Worm (Caenorhabditis elegans) whole organism, L1 larva: ENCODE results near the gene F38A5.22.
A peak's percentile ranks its signal among the peaks of the same experiment; 100 is the strongest.

Source experiments
- Y116A8C.19 ChIP-seq: sonication (generic microtip); optimal IDR thresholded peaks from 2 replicates; lab custom pipeline; 2016; ENCODE audit warnings: missing compliant biosample characterization, missing genetic modification characterization, borderline replicate concordance
- aha-1 ChIP-seq: fragments of 150-350 bp; optimal IDR thresholded peaks from 2 replicates; lab custom pipeline; 2014; ENCODE audit warnings: missing biosample characterization, missing genetic modification characterization
- ama-1 ChIP-seq: fragments of 150-350 bp; optimal IDR thresholded peaks from 2 replicates; lab custom pipeline; 2014
- blmp-1 ChIP-seq: fragments of 150-350 bp; optimal IDR thresholded peaks from 2 replicates; lab custom pipeline; 2014; ENCODE audit warnings: missing biosample characterization, missing genetic modification characterization
- ceh-63 ChIP-seq: fragments of 200-800 bp; sonication (Bioruptor generic); optimal IDR thresholded peaks from 2 replicates; lab custom pipeline; 2018; ENCODE audit warnings: mild to moderate bottlenecking, missing genetic modification characterization, missing compliant biosample characterization
- ceh-82 ChIP-seq, 3 experiments: fragments of 150-350 bp in 1 of 3; sonication (generic microtip) in 2 of 3; optimal IDR thresholded peaks; 2 replicates each; lab custom pipeline; 2014 to 2017; ENCODE audit warnings: missing biosample characterization in 3 of 3, missing genetic modification characterization in 3 of 3
- ceh-88 ChIP-seq: fragments of 200-800 bp; sonication (Bioruptor generic); IDR thresholded peaks from 2 replicates; pipeline ENCODE4 v1.3.6; 2022; ENCODE audit warnings: missing genetic modification characterization, missing compliant biosample characterization
- ceh-90 ChIP-seq: sonication (generic microtip); optimal IDR thresholded peaks from 2 replicates; lab custom pipeline; 2016; ENCODE audit warnings: missing genetic modification characterization, missing compliant biosample characterization
- dpl-1 ChIP-seq, 3 experiments: fragments of 150-350 bp in 2 of 3; sonication (generic microtip) in 1 of 3; optimal IDR thresholded peaks; 2 replicates each; lab custom pipeline; 2014 to 2017; ENCODE audit warnings: missing biosample characterization in 3 of 3, missing genetic modification characterization in 3 of 3, missing genetic modification reagents in 3 of 3
- efl-1 ChIP-seq, 4 experiments: fragments of 150-350 bp; optimal IDR thresholded peaks in 3 of 4; peaks in 1 of 4; 1 replicate in 1 of 4; 2 replicates in 3 of 4; lab custom pipeline; 2014; ENCODE audit warnings: missing biosample characterization in 2 of 4, missing genetic modification characterization in 2 of 4, missing genetic modification reagents in 2 of 4
- egl-13 ChIP-seq: sonication (generic microtip); optimal IDR thresholded peaks from 2 replicates; lab custom pipeline; 2016; ENCODE audit warnings: missing genotype, missing genetic modification reagents, missing genetic modification characterization, missing compliant biosample characterization
- elt-2 ChIP-seq: sonication (generic microtip); optimal IDR thresholded peaks from 2 replicates; lab custom pipeline; 2016; ENCODE audit warnings: missing genetic modification characterization, mild to moderate bottlenecking, inconsistent platforms, missing compliant biosample characterization, missing genetic modification reagents
- elt-3 ChIP-seq, 6 experiments: fragments of 150-350 bp in 1 of 6; sonication (generic microtip); optimal IDR thresholded peaks; 2 replicates each; lab custom pipeline; 2017 to 2018; ENCODE audit warnings: missing biosample characterization in 6 of 6, missing genetic modification characterization in 6 of 6, inconsistent platforms in 1 of 6
- fkh-10 ChIP-seq: sonication (generic microtip); optimal IDR thresholded peaks from 2 replicates; lab custom pipeline; 2017; ENCODE audit warnings: missing biosample characterization, missing genetic modification reagents, missing genetic modification characterization
- fkh-4 ChIP-seq: sonication (generic microtip); optimal IDR thresholded peaks from 2 replicates; lab custom pipeline; 2016; ENCODE audit warnings: missing compliant biosample characterization, missing genetic modification characterization, borderline replicate concordance
- fkh-8 ChIP-seq: sonication (generic microtip); optimal IDR thresholded peaks from 2 replicates; lab custom pipeline; 2016; ENCODE audit warnings: mild to moderate bottlenecking, missing genetic modification characterization, missing compliant biosample characterization
- hlh-4 ChIP-seq: sonication (generic microtip); optimal IDR thresholded peaks from 2 replicates; lab custom pipeline; 2016; ENCODE audit warnings: mild to moderate bottlenecking, missing genetic modification characterization, missing compliant biosample characterization
- hpl-2 ChIP-seq: fragments of 150-350 bp; optimal IDR thresholded peaks from 2 replicates; lab custom pipeline; 2014; ENCODE audit warnings: missing biosample characterization, missing genetic modification reagents, missing genetic modification characterization
- jun-1 ChIP-seq: fragments of 150-350 bp; optimal IDR thresholded peaks from 2 replicates; lab custom pipeline; 2014; ENCODE audit warnings: missing biosample characterization, missing genetic modification reagents, missing genetic modification characterization
- lin-35 ChIP-seq, 2 experiments: fragments of 150-350 bp; optimal IDR thresholded peaks; 2 replicates each; lab custom pipeline; 2014; ENCODE audit warnings: missing biosample characterization in 2 of 2, missing genetic modification characterization in 2 of 2, missing genetic modification reagents in 2 of 2
- mef-2 ChIP-seq: fragments of 150-350 bp; optimal IDR thresholded peaks from 2 replicates; lab custom pipeline; 2014; ENCODE audit warnings: missing biosample characterization, missing genetic modification characterization
- mep-1 ChIP-seq: fragments of 150-350 bp; optimal IDR thresholded peaks from 2 replicates; lab custom pipeline; 2014; ENCODE audit warnings: missing biosample characterization, missing genetic modification characterization
- nhr-11 ChIP-seq: fragments of 150-350 bp; optimal IDR thresholded peaks from 2 replicates; lab custom pipeline; 2014; ENCODE audit warnings: missing biosample characterization, missing genetic modification characterization
- nhr-12 ChIP-seq: sonication (generic microtip); optimal IDR thresholded peaks from 2 replicates; lab custom pipeline; 2017; ENCODE audit warnings: missing biosample characterization, missing genetic modification characterization
- nhr-19 ChIP-seq: fragments of 200-800 bp; sonication (Bioruptor generic); conservative IDR thresholded peaks from 2 replicates; pipeline ENCODE4 v1.3.6; 2022; ENCODE audit warnings: missing genetic modification characterization, missing compliant biosample characterization
- nhr-237 ChIP-seq: fragments of 150-350 bp; optimal IDR thresholded peaks from 2 replicates; lab custom pipeline; 2014; ENCODE audit warnings: missing biosample characterization, missing genetic modification characterization
- nhr-28 ChIP-seq: fragments of 150-350 bp; optimal IDR thresholded peaks from 2 replicates; lab custom pipeline; 2014; ENCODE audit warnings: missing biosample characterization, missing genetic modification characterization
- nhr-47 ChIP-seq: sonication (generic microtip); optimal IDR thresholded peaks from 2 replicates; lab custom pipeline; 2016; ENCODE audit warnings: mild to moderate bottlenecking, missing genetic modification characterization, moderate library complexity, missing compliant biosample characterization
- nhr-71 ChIP-seq: sonication (generic microtip); optimal IDR thresholded peaks from 2 replicates; lab custom pipeline; 2016; ENCODE audit warnings: mild to moderate bottlenecking, missing genetic modification characterization, moderate library complexity, missing compliant biosample characterization
- nhr-77 ChIP-seq: fragments of 150-350 bp; optimal IDR thresholded peaks from 2 replicates; lab custom pipeline; 2014; ENCODE audit warnings: missing biosample characterization, missing genetic modification characterization
- nhr-84 ChIP-seq: sonication (generic microtip); optimal IDR thresholded peaks from 2 replicates; lab custom pipeline; 2017; ENCODE audit warnings: missing biosample characterization, missing genetic modification characterization
- nhr-85 ChIP-seq: sonication (generic microtip); peaks from one replicate; lab custom pipeline; 2016; ENCODE audit warnings: missing genetic modification characterization, inconsistent platforms, missing compliant biosample characterization
- nhr-90 ChIP-seq: sonication (generic microtip); optimal IDR thresholded peaks from 2 replicates; lab custom pipeline; 2016; ENCODE audit warnings: mild to moderate bottlenecking, missing genetic modification characterization, missing compliant biosample characterization; ENCODE audit not compliant: poor library complexity
- pax-3 ChIP-seq: fragments of 200-800 bp; sonication (Bioruptor generic); optimal IDR thresholded peaks from 2 replicates; lab custom pipeline; 2018; ENCODE audit warnings: mild to moderate bottlenecking, missing genetic modification characterization, moderate library complexity, missing compliant biosample characterization
- rnt-1 ChIP-seq: sonication (generic microtip); optimal IDR thresholded peaks from 2 replicates; lab custom pipeline; 2016; ENCODE audit warnings: mild to moderate bottlenecking, missing genetic modification characterization, moderate library complexity, missing compliant biosample characterization
- skn-1 ChIP-seq: fragments of 150-350 bp; optimal IDR thresholded peaks from 2 replicates; lab custom pipeline; 2014; ENCODE audit warnings: missing biosample characterization, missing genetic modification characterization
- snpc-4 ChIP-seq: fragments of 150-350 bp; optimal IDR thresholded peaks from 2 replicates; lab custom pipeline; 2014; ENCODE audit warnings: missing biosample characterization, missing genetic modification characterization
- snu-23 ChIP-seq: sonication (generic microtip); optimal IDR thresholded peaks from 2 replicates; lab custom pipeline; 2016; ENCODE audit warnings: missing genetic modification characterization, missing compliant biosample characterization
- sox-4 ChIP-seq: sonication (generic microtip); optimal IDR thresholded peaks from 2 replicates; lab custom pipeline; 2016; ENCODE audit warnings: missing genetic modification characterization, missing compliant biosample characterization
- unc-130 ChIP-seq: fragments of 150-350 bp; optimal IDR thresholded peaks from 2 replicates; lab custom pipeline; 2017; ENCODE audit warnings: missing biosample characterization, missing genetic modification characterization, inconsistent platforms
- unc-30 ChIP-seq: sonication (generic microtip); optimal IDR thresholded peaks from 2 replicates; lab custom pipeline; 2017; ENCODE audit warnings: missing biosample characterization, missing genetic modification characterization
- unc-62 ChIP-seq: fragments of 150-350 bp; optimal IDR thresholded peaks from 2 replicates; lab custom pipeline; 2014; ENCODE audit warnings: missing biosample characterization, missing genetic modification reagents, missing genetic modification characterization
- unc-86 ChIP-seq: sonication (generic microtip); optimal IDR thresholded peaks from 2 replicates; lab custom pipeline; 2016; ENCODE audit warnings: missing genetic modification characterization, missing compliant biosample characterization
- unc-98 ChIP-seq: fragments of 200-800 bp; sonication (Bioruptor generic); IDR thresholded peaks from 2 replicates; pipeline ENCODE4 v1.3.6; 2022; ENCODE audit warnings: missing genetic modification characterization, missing compliant biosample characterization
- vab-15 ChIP-seq: sonication (generic microtip); optimal IDR thresholded peaks from 2 replicates; lab custom pipeline; 2017; ENCODE audit warnings: missing genotype, mild to moderate bottlenecking, missing genetic modification characterization, missing compliant biosample characterization
- zag-1 ChIP-seq: fragments of 150-350 bp; optimal IDR thresholded peaks from 2 replicates; lab custom pipeline; 2014; ENCODE audit warnings: missing biosample characterization, missing genetic modification characterization
- zip-4 ChIP-seq: fragments of 200-800 bp; sonication (Bioruptor generic); optimal IDR thresholded peaks from 2 replicates; lab custom pipeline; 2018; ENCODE audit warnings: mild to moderate bottlenecking, missing genetic modification characterization, moderate library complexity, missing compliant biosample characterization
- ztf-11 ChIP-seq, 2 experiments: sonication (generic microtip); optimal IDR thresholded peaks; 2 replicates each; lab custom pipeline; 2016 to 2017; ENCODE audit warnings: missing genetic modification characterization in 2 of 2, missing biosample characterization in 1 of 2, missing compliant biosample characterization in 1 of 2

Gene F38A5.22

DNA sequence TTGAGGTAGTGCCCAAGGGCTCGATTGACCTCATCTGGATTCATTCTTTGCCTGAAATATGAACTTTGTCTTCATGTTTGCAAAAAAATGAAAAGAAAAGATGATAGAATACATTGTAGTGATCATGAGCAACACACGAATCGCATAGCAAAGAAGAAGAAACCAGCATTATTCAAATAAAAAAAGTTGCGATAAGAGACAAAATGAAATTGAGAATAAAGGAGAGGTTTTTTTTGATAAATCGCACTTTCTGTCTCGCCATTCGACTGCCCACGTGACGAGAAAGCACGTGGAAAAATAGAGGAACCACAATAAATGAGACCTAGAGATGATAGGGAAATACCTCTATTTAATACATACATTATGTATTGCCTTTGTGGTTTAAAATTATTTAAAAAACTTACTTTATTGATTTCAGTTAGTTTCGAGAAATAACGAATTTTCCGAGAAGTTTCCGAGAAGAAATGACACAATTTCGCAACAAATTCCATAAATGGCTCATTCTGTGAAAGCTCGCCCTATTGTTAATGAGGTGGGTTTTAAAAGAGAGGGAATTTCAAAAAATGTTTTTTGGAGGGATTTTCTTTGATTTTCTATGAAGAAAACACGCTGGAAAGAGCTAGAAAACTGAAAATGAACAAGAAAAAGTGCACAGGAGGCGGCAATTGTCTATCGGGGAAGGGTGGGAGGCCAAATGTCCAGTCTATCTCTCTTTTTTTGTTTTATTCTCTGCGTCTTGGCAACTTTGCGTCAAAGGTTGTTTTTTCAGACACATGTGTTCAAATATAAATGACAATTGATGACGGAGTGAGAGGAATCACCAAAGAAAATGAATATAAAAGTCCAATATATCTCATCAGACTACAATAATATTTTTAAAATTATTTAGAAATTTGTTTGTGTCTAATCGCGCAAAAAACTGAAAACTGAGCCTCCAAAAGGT lies 40.1 kb downstream of the F38A5.22 start, which contains the start of gene paqr-1 (continued):
- TF ChIP-seq skn-1 (tag; lab: Kevin White, UChicago) (no peak), nhr-71 (tag; lab: Kevin White, UChicago) (peak; percentile 72), zip-4 (GFP tag; lab: Kevin White, UChicago) (peak; percentile 63), fkh-4 (tag; lab: Kevin White, UChicago) (no peak), nhr-12 (no peak), nhr-84 (tag; lab: Kevin White, UChicago) (no peak), aha-1 (tag; lab: Kevin White, UChicago) (no peak), fkh-8 (tag; lab: Kevin White, UChicago) (peak; percentile 60), nhr-28 (no peak), unc-130 (tag; lab: Kevin White, UChicago) (peak; percentile 22), ztf-11 (tag; optimal IDR thresholded peaks at IDR 0.05; lab: Kevin White, UChicago) (no peak), mef-2 (no peak)

DNA sequence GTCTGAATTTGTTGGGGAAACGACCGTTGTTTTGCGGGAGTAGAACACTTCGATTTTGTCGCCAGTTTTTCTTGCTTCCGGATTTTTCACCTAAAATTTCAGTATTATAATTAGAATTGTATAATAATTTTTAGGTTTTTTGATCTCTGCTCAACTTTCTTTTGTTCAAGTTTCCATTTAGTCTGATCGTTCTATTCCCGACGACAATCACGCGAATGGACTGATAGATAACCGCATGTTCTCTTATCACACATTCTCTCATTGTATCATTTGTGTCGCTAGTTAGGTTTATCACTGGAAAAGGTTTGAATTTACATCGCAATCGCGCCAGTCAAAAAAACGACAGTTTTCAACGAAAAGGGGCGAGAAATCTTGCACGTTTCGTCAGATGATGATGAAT lies 40.9 kb downstream of the F38A5.22 start:
- TF ChIP-seq nhr-47 (tag; lab: Kevin White, UChicago) (no peak), ztf-11 (tag; optimal IDR thresholded peaks at IDR 0.05; lab: Kevin White, UChicago) (no peak), ceh-82 (tag; optimal IDR thresholded peaks at IDR 0.05; lab: Kevin White, UChicago) (no peak), unc-86 (tag; lab: Kevin White, UChicago) (no peak), nhr-84 (tag; lab: Kevin White, UChicago) (no peak), ceh-90 (tag; lab: Kevin White, UChicago) (no peak), unc-98 (GFP tag; lab: Robert Waterston, UW) (no peak), lin-35 (GFP tag; optimal IDR thresholded peaks at IDR 0.05; lab: Kevin White, UChicago) (peak in 1 of 2 experiments; percentile 67), rnt-1 (tag; lab: Kevin White, UChicago) (no peak), unc-30 (tag; lab: Kevin White, UChicago) (no peak), unc-130 (tag; lab: Kevin White, UChicago) (peak; percentile 28), jun-1 (tag; lab: Kevin White, UChicago) (no peak), nhr-90 (tag; lab: Kevin White, UChicago) (peak; percentile 45), elt-3 (tag; optimal IDR thresholded peaks at IDR 0.05; lab: Kevin White, UChicago) (peak in 5 of 6 experiments; percentile 54 to 94 (median 92)), mep-1 (tag; lab: Kevin White, UChicago) (no peak), pax-3 (no peak), ceh-63 (no peak), fkh-10 (GFP tag; lab: Kevin White, UChicago) (no peak), blmp-1 (tag; lab: Kevin White, UChicago) (peak; percentile 87), nhr-11 (tag; lab: Kevin White, UChicago) (no peak), efl-1 (optimal IDR thresholded peaks at IDR 0.05; lab: Kevin White, UChicago) (peak in 1 of 2 experiments; percentile 14), efl-1 (GFP tag; optimal IDR thresholded peaks at IDR 0.05 in 1 of 2; lab: Kevin White, UChicago) (peak in 1 of 2 experiments; percentile 63), vab-15 (tag; lab: Kevin White, UChicago) (no peak), nhr-85 (tag; lab: Kevin White, UChicago) (no peak), nhr-19 (GFP tag; lab: Robert Waterston, UW) (no peak; the same call in 1 of the 2 replicates), egl-13 (tag; lab: Kevin White, UChicago) (no peak), hlh-4 (no peak), ama-1 (lab: Kevin White, UChicago) (no peak), Y116A8C.19 (tag; lab: Kevin White, UChicago) (no peak), mef-2 (no peak), dpl-1 (GFP tag; optimal IDR thresholded peaks at IDR 0.05; lab: Kevin White, UChicago) (peak in 1 of 3 experiments; percentile 6), nhr-237 (no peak), unc-62 (GFP tag; lab: Kevin White, UChicago) (no peak), nhr-77 (no peak), hpl-2 (peak; percentile 29), elt-2 (tag; lab: Kevin White, UChicago) (peak; percentile 70), sox-4 (no peak), ceh-88 (no peak), fkh-8 (tag; lab: Kevin White, UChicago) (no peak), zag-1 (no peak), snu-23 (GFP tag; lab: Kevin White, UChicago) (peak; percentile 19), nhr-71 (tag; lab: Kevin White, UChicago) (no peak), snpc-4 (tag; lab: Kevin White, UChicago) (no peak)
